Fruit fly (Drosophila melanogaster) whole organism, embryonic: ENCODE results near the gene eEF1delta.
A peak's percentile ranks its signal among the peaks of the same experiment; 100 is the strongest.

ENCODE experiments used
- Atf-2 ChIP-seq: fragments of 200-800 bp; sonication (Bioruptor generic); optimal IDR thresholded peaks from 2 replicates; lab custom pipeline; 2016; ENCODE audit warnings: missing biosample characterization, missing genetic modification characterization
- Atf6 ChIP-seq: fragments of 200-800 bp; sonication (Bioruptor generic); IDR thresholded peaks from 2 replicates; pipeline ENCODE4 v1.3.6; 2022; ENCODE audit warnings: missing biosample characterization, missing genetic modification characterization
- CG10147 ChIP-seq: fragments of 200-800 bp; sonication (Bioruptor generic); optimal IDR thresholded peaks from 2 replicates; lab custom pipeline; 2019; ENCODE audit warnings: missing biosample characterization, mild to moderate bottlenecking, missing genetic modification characterization, moderate library complexity
- CG10959 ChIP-seq: fragments of 200-800 bp; sonication (Bioruptor generic); IDR thresholded peaks from 2 replicates; pipeline ENCODE4 v1.3.6; 2022; ENCODE audit warnings: missing biosample characterization, missing genetic modification characterization
- CG15696 ChIP-seq: fragments of 200-800 bp; sonication (Bioruptor generic); optimal IDR thresholded peaks from 2 replicates; lab custom pipeline; 2019; ENCODE audit warnings: missing biosample characterization, mild to moderate bottlenecking, missing genetic modification characterization, moderate library complexity
- CG17802 ChIP-seq: fragments of 200-800 bp; sonication (Bioruptor generic); optimal IDR thresholded peaks from 2 replicates; lab custom pipeline; 2018; ENCODE audit warnings: missing biosample characterization, mild to moderate bottlenecking, missing genetic modification characterization, moderate library complexity
- CG18011 ChIP-seq: fragments of 200-800 bp; sonication (Bioruptor generic); optimal IDR thresholded peaks from 2 replicates; lab custom pipeline; 2017; ENCODE audit warnings: missing biosample characterization, missing genetic modification characterization, mild to moderate bottlenecking, moderate library complexity, missing genotype
- CG3995 ChIP-seq: fragments of 200-800 bp; sonication (Bioruptor generic); optimal IDR thresholded peaks from 3 replicates; lab custom pipeline; 2016; ENCODE audit warnings: missing biosample characterization, missing genetic modification characterization
- CG6791 ChIP-seq: fragments of 200-800 bp; sonication (Bioruptor generic); IDR thresholded peaks from 3 replicates; pipeline ENCODE4 v1.3.6; 2022; ENCODE audit warnings: missing biosample characterization, missing genetic modification characterization; ENCODE audit not compliant: partially characterized antibody
- CG7372 ChIP-seq: fragments of 200-800 bp; sonication (Bioruptor generic); IDR thresholded peaks from 2 replicates; pipeline ENCODE4 v1.3.6; 2022; ENCODE audit warnings: missing biosample characterization, missing genetic modification characterization
- CG7987 ChIP-seq: fragments of 200-800 bp; sonication (Bioruptor generic); optimal IDR thresholded peaks from 2 replicates; lab custom pipeline; 2018; ENCODE audit warnings: missing biosample characterization, mild to moderate bottlenecking, missing genetic modification characterization, moderate library complexity
- CG9437 ChIP-seq: fragments of 200-800 bp; sonication (Bioruptor generic); optimal IDR thresholded peaks from 2 replicates; lab custom pipeline; 2018; ENCODE audit warnings: missing biosample characterization, mild to moderate bottlenecking, missing genetic modification characterization
- CG9817 ChIP-seq: fragments of 200-800 bp; sonication (Bioruptor generic); optimal IDR thresholded peaks from 2 replicates; lab custom pipeline; 2018; ENCODE audit warnings: missing biosample characterization, mild to moderate bottlenecking, missing genetic modification characterization, moderate library complexity
- Dip3 ChIP-seq: fragments of 200-800 bp; sonication (Bioruptor generic); optimal IDR thresholded peaks from 3 replicates; lab custom pipeline; 2016; ENCODE audit warnings: missing biosample characterization, missing genetic modification characterization
- Dp ChIP-seq: fragments of 200-800 bp; sonication (Bioruptor generic); optimal IDR thresholded peaks from 2 replicates; lab custom pipeline; 2018; ENCODE audit warnings: missing biosample characterization, mild to moderate bottlenecking, missing genetic modification characterization, moderate library complexity
- E2f2 ChIP-seq: fragments of 200-800 bp; sonication (Bioruptor generic); IDR thresholded peaks from 2 replicates; pipeline ENCODE4 v1.3.6; 2022; ENCODE audit warnings: missing biosample characterization, missing genetic modification characterization
- Hmx ChIP-seq: fragments of 200-800 bp; sonication (Bioruptor generic); optimal IDR thresholded peaks from 2 replicates; lab custom pipeline; 2016; ENCODE audit warnings: missing biosample characterization, missing genetic modification characterization
- Lim3 ChIP-seq: fragments of 200-800 bp; sonication (Bioruptor generic); IDR thresholded peaks from 2 replicates; pipeline ENCODE4 v1.3.6; 2022; ENCODE audit warnings: missing biosample characterization, missing genetic modification characterization
- Med ChIP-seq: fragments of 200-800 bp; sonication (Bioruptor generic); peaks from one replicate; lab custom pipeline; 2016; ENCODE audit warnings: missing biosample characterization, missing genetic modification characterization, mild to moderate bottlenecking, inconsistent platforms, moderate library complexity
- NC2α ChIP-seq: fragments of 200-800 bp; sonication (Bioruptor generic); optimal IDR thresholded peaks from 2 replicates; lab custom pipeline; 2016; ENCODE audit warnings: missing biosample characterization, missing genetic modification characterization
- Oaz ChIP-seq: fragments of 200-800 bp; sonication (Bioruptor generic); IDR thresholded peaks from 2 replicates; pipeline ENCODE4 v1.3.6; 2022; ENCODE audit warnings: missing biosample characterization, missing genetic modification characterization
- Opbp ChIP-seq: fragments of 200-800 bp; sonication (Bioruptor generic); IDR thresholded peaks from 3 replicates; pipeline ENCODE4 v1.3.6; 2022; ENCODE audit warnings: missing biosample characterization, missing genetic modification characterization; ENCODE audit not compliant: partially characterized antibody
- Optix ChIP-seq: fragments of 200-800 bp; sonication (Bioruptor generic); IDR thresholded peaks from 3 replicates; pipeline ENCODE4 v1.3.6; 2022; ENCODE audit warnings: missing biosample characterization, missing genetic modification characterization
- Ravus ChIP-seq: fragments of 200-800 bp; sonication (Bioruptor generic); IDR thresholded peaks from 2 replicates; pipeline ENCODE4 v1.3.6; 2022; ENCODE audit warnings: missing biosample characterization, missing genetic modification characterization
- Six4 ChIP-seq: fragments of 200-800 bp; sonication (Bioruptor generic); optimal IDR thresholded peaks from 2 replicates; lab custom pipeline; 2016; ENCODE audit warnings: missing biosample characterization, missing genetic modification characterization
- Sry-δ ChIP-seq: fragments of 200-800 bp; sonication (Bioruptor generic); optimal IDR thresholded peaks from 2 replicates; lab custom pipeline; 2016; ENCODE audit warnings: missing biosample characterization, missing genetic modification characterization
- Trl ChIP-seq, 3 experiments: fragments of >200 bp in 2 of 3; fragments of 200-800 bp in 1 of 3; sonication (Bioruptor generic) in 1 of 3; optimal IDR thresholded peaks; 2 replicates in 1 of 3; 3 replicates in 2 of 3; lab custom pipeline; 2016 to 2017; ENCODE audit warnings: missing biosample characterization in 1 of 3, missing genetic modification characterization in 1 of 3
- aop ChIP-seq: fragments of 200-800 bp; sonication (Bioruptor generic); IDR thresholded peaks from 2 replicates; pipeline ENCODE4 v1.3.6; 2022; ENCODE audit warnings: missing biosample characterization, missing genetic modification characterization
- bowl ChIP-seq: fragments of 200-800 bp; sonication (Bioruptor generic); IDR thresholded peaks from 2 replicates; pipeline ENCODE4 v1.3.6; 2022; ENCODE audit warnings: missing biosample characterization, missing genetic modification characterization
- bsh ChIP-seq, 2 experiments: fragments of 200-800 bp; sonication (Bioruptor generic); optimal IDR thresholded peaks; 2 replicates each; lab custom pipeline; 2017 to 2018; ENCODE audit warnings: mild to moderate bottlenecking in 2 of 2, missing biosample characterization in 2 of 2, missing genetic modification characterization in 2 of 2, moderate library complexity in 1 of 2
- cad ChIP-seq: fragments of >200 bp; optimal IDR thresholded peaks from 2 replicates; lab custom pipeline; 2017; ENCODE audit warnings: missing biosample characterization, missing genetic modification characterization
- dysf ChIP-seq: fragments of 200-800 bp; sonication (Bioruptor generic); IDR thresholded peaks from 3 replicates; pipeline ENCODE4 v1.3.6; 2022; ENCODE audit warnings: missing biosample characterization, missing genetic modification characterization
- ems ChIP-seq: fragments of 200-800 bp; sonication (Bioruptor generic); optimal IDR thresholded peaks from 3 replicates; lab custom pipeline; 2016; ENCODE audit warnings: missing biosample characterization, missing genetic modification characterization
- eve ChIP-seq, 2 experiments: fragments of >200 bp; optimal IDR thresholded peaks; 2 replicates each; lab custom pipeline; 2017; ENCODE audit warnings: missing biosample characterization in 2 of 2, missing genetic modification characterization in 2 of 2
- fd64A ChIP-seq: fragments of 200-800 bp; sonication (Bioruptor generic); optimal IDR thresholded peaks from 3 replicates; lab custom pipeline; 2018; ENCODE audit warnings: missing biosample characterization, mild to moderate bottlenecking, missing genetic modification characterization
- gsb-n ChIP-seq: fragments of 200-800 bp; sonication (Bioruptor generic); optimal IDR thresholded peaks from 3 replicates; lab custom pipeline; 2018; ENCODE audit warnings: missing biosample characterization, mild to moderate bottlenecking, missing genetic modification characterization
- lab ChIP-seq: fragments of 200-800 bp; sonication (Bioruptor generic); optimal IDR thresholded peaks from 3 replicates; lab custom pipeline; 2017; ENCODE audit warnings: missing biosample characterization, missing genetic modification characterization, mild to moderate bottlenecking, moderate library complexity, missing genetic modification reagents
- nmo ChIP-seq: fragments of 200-800 bp; sonication (Bioruptor generic); optimal IDR thresholded peaks from 2 replicates; lab custom pipeline; 2018; ENCODE audit warnings: missing biosample characterization, mild to moderate bottlenecking, missing genetic modification characterization, moderate library complexity
- nom ChIP-seq: fragments of 200-800 bp; sonication (Bioruptor generic); optimal IDR thresholded peaks from 2 replicates; lab custom pipeline; 2017; ENCODE audit warnings: missing biosample characterization, missing genetic modification characterization, mild to moderate bottlenecking, moderate library complexity, missing genetic modification reagents
- odd ChIP-seq: fragments of 200-800 bp; sonication (Bioruptor generic); optimal IDR thresholded peaks from 2 replicates; lab custom pipeline; 2017; ENCODE audit warnings: missing biosample characterization, mild to moderate bottlenecking, missing genetic modification characterization
- pb ChIP-seq: fragments of 200-800 bp; sonication (Bioruptor generic); optimal IDR thresholded peaks from 3 replicates; lab custom pipeline; 2016; ENCODE audit warnings: missing biosample characterization, missing genetic modification characterization
- pzg ChIP-seq: fragments of 200-800 bp; sonication (Bioruptor generic); optimal IDR thresholded peaks from 3 replicates; lab custom pipeline; 2018; ENCODE audit warnings: missing biosample characterization, mild to moderate bottlenecking, missing genetic modification characterization, moderate library complexity
- sd ChIP-seq: fragments of 200-800 bp; sonication (Bioruptor generic); optimal IDR thresholded peaks from 3 replicates; lab custom pipeline; 2018; ENCODE audit warnings: missing biosample characterization, mild to moderate bottlenecking, missing genetic modification characterization, moderate library complexity
- sens-2 ChIP-seq: fragments of 200-800 bp; sonication (Bioruptor generic); IDR thresholded peaks from 2 replicates; pipeline ENCODE4 v1.3.6; 2022; ENCODE audit warnings: missing biosample characterization, missing genetic modification characterization
- sr ChIP-seq: fragments of 200-800 bp; sonication (Bioruptor generic); IDR thresholded peaks from 3 replicates; pipeline ENCODE4 v1.3.6; 2022; ENCODE audit warnings: missing biosample characterization, missing genetic modification characterization
- sug ChIP-seq: fragments of 200-800 bp; optimal IDR thresholded peaks from 2 replicates; lab custom pipeline; 2019; ENCODE audit warnings: missing biosample characterization, mild to moderate bottlenecking, missing genetic modification characterization, moderate library complexity
- tio ChIP-seq: fragments of 200-800 bp; sonication (Bioruptor generic); optimal IDR thresholded peaks from 2 replicates; lab custom pipeline; 2017; ENCODE audit warnings: missing biosample characterization, missing genetic modification characterization, inconsistent platforms
- tup ChIP-seq: fragments of 200-800 bp; sonication (Bioruptor generic); optimal IDR thresholded peaks from 2 replicates; lab custom pipeline; 2016; ENCODE audit warnings: missing biosample characterization, mild to moderate bottlenecking, missing genetic modification characterization, moderate library complexity
- tx ChIP-seq: fragments of 200-800 bp; sonication (Bioruptor generic); optimal IDR thresholded peaks from 2 replicates; lab custom pipeline; 2016; ENCODE audit warnings: missing biosample characterization, missing genetic modification characterization
- wek ChIP-seq: fragments of 200-800 bp; sonication (Bioruptor generic); optimal IDR thresholded peaks from 3 replicates; lab custom pipeline; 2018; ENCODE audit warnings: missing biosample characterization, mild to moderate bottlenecking, missing genetic modification characterization, moderate library complexity

Gene eEF1delta

DNA sequence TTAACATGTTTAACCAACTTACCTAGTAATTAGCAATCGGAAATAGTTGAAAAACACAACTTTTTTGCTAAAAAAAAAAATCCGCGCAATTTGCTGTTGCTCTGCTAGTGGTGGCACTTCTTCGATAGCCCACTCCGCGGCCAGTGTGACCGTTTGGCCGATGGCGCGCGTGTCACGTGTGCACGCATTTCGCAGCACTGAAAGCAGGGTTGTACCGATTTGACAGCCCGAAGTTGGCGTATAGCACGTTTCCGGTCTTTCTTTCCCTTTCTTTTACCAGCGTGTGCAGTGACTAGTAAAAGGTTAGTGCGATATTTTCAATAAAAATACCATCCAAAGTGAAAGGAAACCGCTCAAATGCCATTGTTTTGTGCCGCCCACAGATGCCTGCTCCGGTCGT, 31.5 kb upstream of the eEF1delta start, which contains the start of the genes Ripalpha and RpL7 (continued):
- TF ChIP-seq cad (no peak), fd64A (GFP tag; lab: Kevin White, UChicago) (peak; percentile 97), Six4 (GFP tag; lab: Kevin White, UChicago) (peak; percentile 89), nom (GFP tag; lab: Kevin White, UChicago) (peak; percentile 96), dysf (peak; percentile 96), gsb-n (tag; lab: Kevin White, UChicago) (peak; percentile 96), CG7987 (GFP tag; lab: Kevin White, UChicago) (peak; percentile 100), CG9437 (peak; percentile 88), Atf-2 (peak; percentile 95), CG17802 (tag; lab: Kevin White, UChicago) (peak; percentile 91), NC2α (peak; percentile 97), CG10147 (GFP tag; lab: Kevin White, UChicago) (peak; percentile 89), CG7372 (peak; percentile 93), wek (GFP tag; lab: Kevin White, UChicago) (peak; percentile 95), eve (GFP tag; optimal IDR thresholded peaks at IDR 0.05; lab: Kevin White, UChicago) (no peak), tio (GFP tag; lab: Kevin White, UChicago) (peak; percentile 87), Lim3 (GFP tag; lab: Robert Waterston, UW) (no peak; the same call in 1 of the 2 replicates), CG6791 (GFP tag; lab: Robert Waterston, UW) (peak; percentile 95), Med (peak; percentile 100), Oaz (GFP tag; lab: Robert Waterston, UW) (peak; percentile 92), ems (GFP tag; lab: Kevin White, UChicago) (peak; percentile 95), Dip3 (GFP tag; lab: Kevin White, UChicago) (peak; percentile 97), Ravus (GFP tag; lab: Robert Waterston, UW) (peak; percentile 82), odd (peak; percentile 98), sens-2 (peak; percentile 96), Opbp (GFP tag; lab: Robert Waterston, UW) (peak; percentile 98), tx (GFP tag; lab: Kevin White, UChicago) (peak; percentile 96), sd (tag; lab: Kevin White, UChicago) (peak; percentile 81), CG3995 (GFP tag; lab: Kevin White, UChicago) (peak; percentile 87), nmo (GFP tag; lab: Kevin White, UChicago) (peak; percentile 95), Dp (GFP tag; lab: Kevin White, UChicago) (peak; percentile 78), Hmx (GFP tag; lab: Kevin White, UChicago) (peak; percentile 54), CG15696 (tag; lab: Kevin White, UChicago) (peak; percentile 79), sug (tag; lab: Kevin White, UChicago) (peak; percentile 92), bowl (peak; percentile 90), tup (GFP tag; lab: Kevin White, UChicago) (peak; percentile 97), aop (GFP tag; lab: Robert Waterston, UW) (peak; percentile 85), Trl (optimal IDR thresholded peaks at IDR 0.05; lab: Kevin White, UChicago) (no peak), Trl (GFP tag; optimal IDR thresholded peaks at IDR 0.05; lab: Kevin White, UChicago) (peak; percentile 99), CG18011 (GFP tag; lab: Kevin White, UChicago) (peak; percentile 92), E2f2 (peak; percentile 89), CG10959 (GFP tag; lab: Robert Waterston, UW) (peak; percentile 93), CG9817 (tag; lab: Kevin White, UChicago) (peak; percentile 97), Atf6 (GFP tag; lab: Robert Waterston, UW) (peak; percentile 94), Optix (GFP tag; lab: Robert Waterston, UW) (peak; percentile 95), pb (GFP tag; lab: Kevin White, UChicago) (peak; percentile 97), Sry-δ (GFP tag; lab: Kevin White, UChicago) (peak; percentile 99), lab (GFP tag; lab: Kevin White, UChicago) (peak; percentile 100), bsh (GFP tag; optimal IDR thresholded peaks at IDR 0.05; lab: Kevin White, UChicago) (peak in 1 of 2 experiments; percentile 93), pzg (peak; percentile 100), sr (GFP tag; lab: Robert Waterston, UW) (peak; percentile 98)
